Worm (Caenorhabditis elegans) whole organism, late embryonic: ENCODE results near the gene C17H11.5.
A peak's percentile ranks its signal among the peaks of the same experiment; 100 is the strongest.

ENCODE experiments used
- C08G9.2 ChIP-seq: sonication (generic microtip); optimal IDR thresholded peaks from 2 replicates; lab custom pipeline; 2016; ENCODE audit warnings: mild to moderate bottlenecking, missing genetic modification characterization, moderate library complexity, missing compliant biosample characterization
- C38D4.7 ChIP-seq: fragments of 200-800 bp; sonication (Bioruptor generic); optimal IDR thresholded peaks from 2 replicates; lab custom pipeline; 2018; ENCODE audit warnings: mild to moderate bottlenecking, missing genetic modification characterization, moderate library complexity, missing compliant biosample characterization
- F13H6.1 ChIP-seq: sonication (generic microtip); optimal IDR thresholded peaks from 2 replicates; lab custom pipeline; 2016; ENCODE audit warnings: missing genetic modification characterization, missing compliant biosample characterization
- K09A11.1 ChIP-seq: sonication (generic microtip); optimal IDR thresholded peaks from 2 replicates; lab custom pipeline; 2017; ENCODE audit warnings: antibody characterized with exemption, mild to moderate bottlenecking, missing genetic modification characterization, missing compliant biosample characterization; ENCODE audit not compliant: insufficient read depth
- Y22D7AL.16 ChIP-seq: sonication (generic microtip); optimal IDR thresholded peaks from 2 replicates; lab custom pipeline; 2016; ENCODE audit warnings: missing genetic modification characterization, missing compliant biosample characterization
- ahr-1 ChIP-seq: sonication (generic microtip); optimal IDR thresholded peaks from 2 replicates; lab custom pipeline; 2016; ENCODE audit warnings: missing genetic modification characterization, missing compliant biosample characterization
- ama-1 ChIP-seq: fragments of 150-350 bp; optimal IDR thresholded peaks from 2 replicates; lab custom pipeline; 2014
- ceh-14 ChIP-seq: sonication (generic microtip); optimal IDR thresholded peaks from 2 replicates; lab custom pipeline; 2016; ENCODE audit warnings: missing genotype, missing genetic modification characterization, missing compliant biosample characterization
- ceh-19 ChIP-seq: fragments of 200-800 bp; sonication (Bioruptor generic); optimal IDR thresholded peaks from 2 replicates; lab custom pipeline; 2018; ENCODE audit warnings: mild to moderate bottlenecking, missing genetic modification characterization, missing compliant biosample characterization
- ceh-24 ChIP-seq: sonication (generic microtip); optimal IDR thresholded peaks from 2 replicates; lab custom pipeline; 2016; ENCODE audit warnings: mild to moderate bottlenecking, missing genetic modification characterization, missing compliant biosample characterization
- ceh-30 ChIP-seq: fragments of 150-350 bp; optimal IDR thresholded peaks from 2 replicates; lab custom pipeline; 2014; ENCODE audit warnings: missing biosample characterization, missing genetic modification characterization
- ceh-31 ChIP-seq: sonication (generic microtip); optimal IDR thresholded peaks from 2 replicates; lab custom pipeline; 2016; ENCODE audit warnings: missing genetic modification characterization, missing compliant biosample characterization
- ceh-45 ChIP-seq: fragments of 200-800 bp; sonication (Bioruptor generic); IDR thresholded peaks from 2 replicates; pipeline ENCODE4 v1.3.6; 2022; ENCODE audit warnings: missing genetic modification reagents, missing genetic modification characterization, missing compliant biosample characterization
- ceh-48 ChIP-seq: sonication (generic microtip); optimal IDR thresholded peaks from 2 replicates; lab custom pipeline; 2016; ENCODE audit warnings: missing genetic modification characterization, inconsistent platforms, missing compliant biosample characterization
- ceh-9 ChIP-seq: sonication (generic microtip); optimal IDR thresholded peaks from 2 replicates; lab custom pipeline; 2016; ENCODE audit warnings: mild to moderate bottlenecking, missing genetic modification characterization, inconsistent platforms, missing compliant biosample characterization
- dmd-4 ChIP-seq: sonication (generic microtip); optimal IDR thresholded peaks from 2 replicates; lab custom pipeline; 2016; ENCODE audit warnings: borderline replicate concordance, missing genetic modification characterization, missing compliant biosample characterization
- dve-1 ChIP-seq: sonication (generic microtip); optimal IDR thresholded peaks from 2 replicates; lab custom pipeline; 2017; ENCODE audit warnings: antibody characterized with exemption, mild to moderate bottlenecking, missing genetic modification characterization, missing compliant biosample characterization
- elt-2 ChIP-seq: sonication (generic microtip); optimal IDR thresholded peaks from 2 replicates; lab custom pipeline; 2016; ENCODE audit warnings: missing genetic modification reagents, missing genetic modification characterization, missing compliant biosample characterization
- elt-4 ChIP-seq: sonication (generic microtip); optimal IDR thresholded peaks from 2 replicates; lab custom pipeline; 2016; ENCODE audit warnings: missing genetic modification characterization, missing compliant biosample characterization
- ets-4 ChIP-seq: sonication (generic microtip); optimal IDR thresholded peaks from 2 replicates; lab custom pipeline; 2016; ENCODE audit warnings: missing genetic modification characterization, missing compliant biosample characterization
- eyg-1 ChIP-seq: sonication (generic microtip); optimal IDR thresholded peaks from 2 replicates; lab custom pipeline; 2016; ENCODE audit warnings: missing genotype, missing genetic modification characterization, missing compliant biosample characterization
- fax-1 ChIP-seq: sonication (generic microtip); optimal IDR thresholded peaks from 2 replicates; lab custom pipeline; 2016; ENCODE audit warnings: missing genotype, missing genetic modification characterization, missing compliant biosample characterization
- fkh-10 ChIP-seq: fragments of 150-350 bp; optimal IDR thresholded peaks from 2 replicates; lab custom pipeline; 2014; ENCODE audit warnings: missing biosample characterization, missing genetic modification reagents, missing genetic modification characterization
- fkh-6 ChIP-seq: sonication (generic microtip); optimal IDR thresholded peaks from 2 replicates; lab custom pipeline; 2016; ENCODE audit warnings: missing genetic modification characterization, missing compliant biosample characterization
- hlh-13 ChIP-seq: fragments of 200-800 bp; sonication (Bioruptor generic); optimal IDR thresholded peaks from 2 replicates; lab custom pipeline; 2018; ENCODE audit warnings: mild to moderate bottlenecking, missing genetic modification characterization, missing compliant biosample characterization
- hlh-30 ChIP-seq: sonication (generic microtip); optimal IDR thresholded peaks from 2 replicates; lab custom pipeline; 2017; ENCODE audit warnings: antibody characterized with exemption, missing genetic modification characterization, missing compliant biosample characterization; ENCODE audit not compliant: insufficient read depth
- hlh-6 ChIP-seq: sonication (generic microtip); optimal IDR thresholded peaks from 2 replicates; lab custom pipeline; 2016; ENCODE audit warnings: missing genotype, missing genetic modification characterization, missing compliant biosample characterization
- hlh-8 ChIP-seq: sonication (generic microtip); optimal IDR thresholded peaks from 2 replicates; lab custom pipeline; 2016; ENCODE audit warnings: missing genotype, missing genetic modification characterization, missing compliant biosample characterization
- lin-11 ChIP-seq: fragments of 200-800 bp; sonication (Bioruptor generic); optimal IDR thresholded peaks from 2 replicates; lab custom pipeline; 2018; ENCODE audit warnings: mild to moderate bottlenecking, missing genetic modification characterization, missing compliant biosample characterization
- madf-2 ChIP-seq: sonication (generic microtip); optimal IDR thresholded peaks from 2 replicates; lab custom pipeline; 2017; ENCODE audit warnings: missing genetic modification characterization, missing compliant biosample characterization
- mec-3 ChIP-seq: sonication (generic microtip); optimal IDR thresholded peaks from 2 replicates; lab custom pipeline; 2016; ENCODE audit warnings: borderline replicate concordance, missing genetic modification characterization, missing compliant biosample characterization
- nhr-11 ChIP-seq: fragments of 150-350 bp; optimal IDR thresholded peaks from 2 replicates; lab custom pipeline; 2014; ENCODE audit warnings: missing biosample characterization, missing genetic modification characterization
- nhr-232 ChIP-seq: sonication (generic microtip); optimal IDR thresholded peaks from 2 replicates; lab custom pipeline; 2016; ENCODE audit warnings: missing genetic modification characterization, missing compliant biosample characterization
- npax-4 ChIP-seq: sonication (generic microtip); optimal IDR thresholded peaks from 2 replicates; lab custom pipeline; 2016; ENCODE audit warnings: missing genetic modification characterization, missing compliant biosample characterization
- pat-9 ChIP-seq: fragments of 200-800 bp; sonication (Bioruptor generic); optimal IDR thresholded peaks from 2 replicates; lab custom pipeline; 2018; ENCODE audit warnings: mild to moderate bottlenecking, missing genetic modification characterization, moderate library complexity, missing compliant biosample characterization
- pax-1 ChIP-seq: fragments of 150-350 bp; optimal IDR thresholded peaks from 2 replicates; lab custom pipeline; 2014; ENCODE audit warnings: missing biosample characterization, missing genetic modification characterization
- pqm-1 ChIP-seq: sonication (generic microtip); optimal IDR thresholded peaks from 2 replicates; lab custom pipeline; 2016; ENCODE audit warnings: missing genetic modification characterization, missing compliant biosample characterization
- pros-1 ChIP-seq: fragments of 150-350 bp; optimal IDR thresholded peaks from 2 replicates; lab custom pipeline; 2014; ENCODE audit warnings: missing biosample characterization, missing genetic modification reagents, missing genetic modification characterization
- ref-2 ChIP-seq: sonication (generic microtip); optimal IDR thresholded peaks from 2 replicates; lab custom pipeline; 2016; ENCODE audit warnings: missing genetic modification characterization, missing compliant biosample characterization
- rnt-1 ChIP-seq: sonication (generic microtip); optimal IDR thresholded peaks from 2 replicates; lab custom pipeline; 2016; ENCODE audit warnings: missing genetic modification characterization, missing compliant biosample characterization
- sdc-2 ChIP-seq: sonication (generic microtip); optimal IDR thresholded peaks from 2 replicates; lab custom pipeline; 2016; ENCODE audit warnings: missing genotype, missing genetic modification characterization, missing compliant biosample characterization
- sox-4 ChIP-seq: sonication (generic microtip); optimal IDR thresholded peaks from 2 replicates; lab custom pipeline; 2017; ENCODE audit warnings: mild to moderate bottlenecking, missing genetic modification characterization, inconsistent platforms, missing compliant biosample characterization
- tbx-2 ChIP-seq: sonication (generic microtip); optimal IDR thresholded peaks from 2 replicates; lab custom pipeline; 2016; ENCODE audit warnings: missing genetic modification characterization, missing compliant biosample characterization
- tbx-7 ChIP-seq: sonication (generic microtip); optimal IDR thresholded peaks from 2 replicates; lab custom pipeline; 2016; ENCODE audit warnings: missing genotype, missing genetic modification characterization, missing compliant biosample characterization
- ttx-3 ChIP-seq: sonication (generic microtip); optimal IDR thresholded peaks from 2 replicates; lab custom pipeline; 2016; ENCODE audit warnings: missing genetic modification reagents, missing genetic modification characterization, missing compliant biosample characterization
- unc-42 ChIP-seq: sonication (generic microtip); optimal IDR thresholded peaks from 2 replicates; lab custom pipeline; 2016; ENCODE audit warnings: missing genotype, missing genetic modification characterization, missing compliant biosample characterization
- unc-55 ChIP-seq: sonication (generic microtip); optimal IDR thresholded peaks from 2 replicates; lab custom pipeline; 2017; ENCODE audit warnings: missing biosample characterization, missing genetic modification reagents, missing genetic modification characterization
- unc-86 ChIP-seq: sonication (generic microtip); optimal IDR thresholded peaks from 2 replicates; lab custom pipeline; 2016; ENCODE audit warnings: missing genetic modification characterization, missing compliant biosample characterization
- zip-5 ChIP-seq: sonication (generic microtip); optimal IDR thresholded peaks from 2 replicates; lab custom pipeline; 2016; ENCODE audit warnings: missing genetic modification characterization, missing compliant biosample characterization

C17H11.5 gene

DNA sequence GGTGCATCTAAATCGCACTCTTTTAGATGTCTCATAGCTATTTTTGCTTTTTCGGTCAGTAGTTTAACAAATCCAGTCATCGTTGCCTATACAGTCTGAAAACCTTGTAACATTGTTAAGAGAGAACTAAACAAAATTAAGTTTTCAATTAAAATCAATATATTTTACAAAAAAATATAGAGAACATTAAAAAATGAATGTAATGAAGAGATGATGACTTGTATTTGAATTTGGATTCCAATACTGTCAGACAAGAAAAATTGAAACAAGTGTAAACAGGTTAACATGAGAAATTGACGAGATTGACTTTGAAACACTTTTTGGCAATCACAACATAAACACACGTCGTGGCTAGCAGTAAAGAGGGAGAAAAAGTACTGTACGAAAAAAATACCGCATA, at the start of gene C17H11.5:
C17H11.5 (minus strand) TSS at position 101 of the 400 bp plus-strand sequence.
- no peak for TF ChIP-seq fax-1 (tag; lab: Kevin White, UChicago)
- no peak for TF ChIP-seq sdc-2 (tag; lab: Kevin White, UChicago)
- no peak for TF ChIP-seq elt-2
- no peak for TF ChIP-seq fkh-10 (GFP tag; lab: Kevin White, UChicago)
- TF ChIP-seq pax-1 (tag; lab: Kevin White, UChicago), result no peak
- TF ChIP-seq unc-42 (tag; lab: Kevin White, UChicago), result no peak
- no peak for TF ChIP-seq nhr-11 (tag; lab: Kevin White, UChicago)
- no peak for TF ChIP-seq ceh-14 (tag; lab: Kevin White, UChicago)
- TF ChIP-seq madf-2 (tag; lab: Kevin White, UChicago), result no peak
- TF ChIP-seq elt-4 (tag; lab: Kevin White, UChicago), result no peak
- TF ChIP-seq pqm-1 (tag; lab: Kevin White, UChicago), result no peak
- TF ChIP-seq, all 69 proteins: peak for 0

DNA sequence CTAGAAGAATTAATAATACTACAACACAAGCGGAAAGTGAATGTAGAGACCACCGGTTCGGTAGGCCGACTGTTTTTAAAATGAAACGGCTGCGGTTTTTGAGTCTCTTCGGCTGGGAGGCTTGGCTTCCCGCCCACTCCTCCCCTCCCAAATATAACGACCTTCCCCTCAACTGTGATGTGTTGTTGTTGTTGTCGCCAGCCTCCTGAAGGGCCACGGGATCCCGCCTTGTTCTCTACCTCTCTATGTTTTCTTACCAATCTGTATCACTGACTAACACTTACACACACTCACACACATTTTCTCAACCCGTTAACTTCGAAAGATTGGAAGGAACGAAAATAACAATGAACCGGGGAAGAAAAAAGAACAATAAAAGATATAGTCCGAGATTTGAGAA, 48.6 kb upstream of the C17H11.5 start:
- no peak for TF ChIP-seq nhr-11 (tag; lab: Kevin White, UChicago)
- no peak for TF ChIP-seq hlh-8 (tag; lab: Kevin White, UChicago)
- no peak for TF ChIP-seq zip-5
- TF ChIP-seq pat-9, result no peak
- TF ChIP-seq unc-86 (tag; lab: Kevin White, UChicago), result no peak
- no peak for TF ChIP-seq npax-4 (tag; lab: Kevin White, UChicago)
- no peak for TF ChIP-seq hlh-13 (GFP tag; lab: Kevin White, UChicago)
- no peak for TF ChIP-seq Y22D7AL.16 (tag; lab: Kevin White, UChicago)
- TF ChIP-seq tbx-2 (tag; lab: Kevin White, UChicago), result no peak
- TF ChIP-seq unc-42 (tag; lab: Kevin White, UChicago), result no peak
- no peak for TF ChIP-seq pros-1 (tag; lab: Kevin White, UChicago)
- no peak for TF ChIP-seq ceh-24 (tag; lab: Kevin White, UChicago)
- no peak for TF ChIP-seq ref-2 (tag; lab: Kevin White, UChicago)

DNA sequence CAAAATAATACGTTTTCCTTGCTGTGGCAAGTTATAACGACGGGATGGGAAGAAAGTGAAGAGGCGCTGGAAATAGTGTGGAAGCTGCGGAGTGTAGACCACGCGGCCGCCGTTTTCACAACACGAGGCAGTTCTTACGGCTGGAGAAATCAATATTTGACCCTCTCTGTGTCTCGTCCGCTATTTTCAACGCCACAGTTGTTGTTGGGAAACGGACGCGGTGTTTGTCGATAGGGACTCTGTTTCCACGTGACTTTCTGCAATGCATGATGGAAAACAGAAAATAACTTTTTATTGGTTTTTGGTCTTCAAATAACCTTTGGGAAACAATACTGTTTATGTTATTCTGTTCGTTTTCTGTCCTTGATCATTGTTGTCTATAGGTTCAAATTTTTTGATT, 46.9 kb upstream of the C17H11.5 start, which contains the start of gene K02A6.3:
K02A6.3 (minus strand) TSS at position 74 of the 400 bp plus-strand sequence.
- TF ChIP-seq dmd-4 (tag; lab: Kevin White, UChicago), result no peak
- TF ChIP-seq ceh-48 (tag; lab: Kevin White, UChicago), result peak; percentile 82
- TF ChIP-seq pat-9, result no peak
- no peak for TF ChIP-seq ttx-3 (tag; lab: Kevin White, UChicago)
- peak; percentile 50 for TF ChIP-seq dve-1 (tag; lab: Kevin White, UChicago)
- TF ChIP-seq ceh-19 (GFP tag; lab: Kevin White, UChicago), result no peak
- no peak for TF ChIP-seq ceh-45
- TF ChIP-seq ahr-1 (tag; lab: Kevin White, UChicago), result no peak
- TF ChIP-seq ceh-30, result peak; percentile 10
- TF ChIP-seq C08G9.2 (tag; lab: Kevin White, UChicago), result no peak
- no peak for TF ChIP-seq fkh-6
- peak; percentile 72 for TF ChIP-seq unc-55 (GFP tag; lab: Kevin White, UChicago)
- no peak for TF ChIP-seq hlh-6 (tag; lab: Kevin White, UChicago)
- no peak for TF ChIP-seq ceh-9 (tag; lab: Kevin White, UChicago)
- peak; percentile 48 for TF ChIP-seq ets-4 (tag; lab: Kevin White, UChicago)
- no peak for TF ChIP-seq npax-4 (tag; lab: Kevin White, UChicago)
- TF ChIP-seq F13H6.1 (tag; lab: Kevin White, UChicago), result peak; percentile 43
- no peak for TF ChIP-seq lin-11 (tag; lab: Kevin White, UChicago)
- TF ChIP-seq ama-1 (lab: Kevin White, UChicago), result no peak
- no peak for TF ChIP-seq fkh-10 (GFP tag; lab: Kevin White, UChicago)
- TF ChIP-seq ceh-14 (tag; lab: Kevin White, UChicago), result no peak
- peak; percentile 94 for TF ChIP-seq hlh-30 (tag; lab: Kevin White, UChicago)
- peak; percentile 9 for TF ChIP-seq hlh-8 (tag; lab: Kevin White, UChicago)
- TF ChIP-seq tbx-7 (tag; lab: Kevin White, UChicago), result no peak
- peak; percentile 36 for TF ChIP-seq ceh-31 (tag; lab: Kevin White, UChicago)
- peak; percentile 69 for TF ChIP-seq rnt-1
- no peak for TF ChIP-seq K09A11.1 (tag; lab: Kevin White, UChicago)
- TF ChIP-seq elt-2, result peak; percentile 28
- no peak for TF ChIP-seq eyg-1 (tag; lab: Kevin White, UChicago)
- TF ChIP-seq mec-3 (tag; lab: Kevin White, UChicago), result no peak
- no peak for TF ChIP-seq nhr-232 (tag; lab: Kevin White, UChicago)
- no peak for TF ChIP-seq ref-2 (tag; lab: Kevin White, UChicago)
- TF ChIP-seq zip-5, result no peak
- no peak for TF ChIP-seq sox-4 (tag; lab: Kevin White, UChicago)
- no peak for TF ChIP-seq C38D4.7 (GFP tag; lab: Kevin White, UChicago)
- no peak for TF ChIP-seq fax-1 (tag; lab: Kevin White, UChicago)
